Worm (Caenorhabditis elegans) whole organism, late embryonic: ENCODE measurements around the gene kin-15.

ENCODE experiments used
- T23F11.4 ChIP-seq: fragments of 200-800 bp; sonication (Bioruptor generic); optimal IDR thresholded peaks from 2 replicates; lab custom pipeline; 2018; ENCODE audit warnings: mild to moderate bottlenecking, missing genetic modification characterization, missing compliant biosample characterization
- unc-55 ChIP-seq: sonication (generic microtip); optimal IDR thresholded peaks from 2 replicates; lab custom pipeline; 2017; ENCODE audit warnings: missing biosample characterization, missing genetic modification reagents, missing genetic modification characterization
- unc-86 ChIP-seq: sonication (generic microtip); optimal IDR thresholded peaks from 2 replicates; lab custom pipeline; 2016; ENCODE audit warnings: missing genetic modification characterization, missing compliant biosample characterization

DNA sequence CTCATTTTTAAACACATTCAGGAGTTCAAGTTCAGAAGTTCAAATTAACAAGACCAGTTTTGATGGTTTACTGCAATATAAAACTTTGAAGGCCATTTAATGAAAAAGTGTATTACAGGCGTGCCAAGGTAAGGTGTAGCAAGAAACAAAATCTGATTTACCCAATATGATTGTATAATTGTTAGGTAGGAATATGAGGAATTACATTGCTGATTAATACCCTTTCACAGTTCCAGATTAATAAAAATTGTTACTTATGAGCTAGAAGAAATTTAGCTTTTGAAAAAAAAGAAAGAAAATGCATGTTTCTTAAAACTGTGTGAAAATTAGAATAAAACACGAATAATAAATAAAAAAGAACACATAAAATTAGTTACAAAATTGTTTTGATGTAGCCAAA lies at the start of gene kin-15:
- TF ChIP-seq T23F11.4 (GFP tag; lab: Kevin White, UChicago) (no peak), unc-86 (tag; lab: Kevin White, UChicago) (no peak), unc-55 (no peak)
